Fruit fly (Drosophila melanogaster): ENCODE data around the gene CG17260.
A peak's percentile ranks its signal among the peaks of the same experiment; 100 is the strongest.

The CG17260 gene

dm6 chr2L:2987681-2988381 is 49.2 kb upstream of the CG17260 start, which contains the start of the genes Chd1 and Bem46 (continued):
- TF ChIP-seq CG14441 (GFP tag; IDR thresholded peaks at IDR 0.05) (peak; percentile 78), so (GFP tag; IDR thresholded peaks at IDR 0.05) (peak; percentile 78), CG3281 (GFP tag; optimal IDR thresholded peaks at IDR 0.05) (peak; percentile 81), CG7786 (GFP tag; optimal IDR thresholded peaks at IDR 0.05) (peak; percentile 76), Adf1 (GFP tag; IDR thresholded peaks at IDR 0.05) (peak; percentile 40; the same call in 1 of the 2 replicates), CG12155 (GFP tag; optimal IDR thresholded peaks at IDR 0.05) (peak; percentile 88), CG5953 (GFP tag; IDR thresholded peaks at IDR 0.05) (peak; percentile 7; the same call in 1 of the 2 replicates), CG10543 (GFP tag; optimal IDR thresholded peaks at IDR 0.05) (peak; percentile 90), CG6272 (GFP tag; IDR thresholded peaks at IDR 0.05) (peak; percentile 81), croc (GFP tag; conservative IDR thresholded peaks at IDR 0.05) (peak; percentile 61; the same call in 2 of the 3 replicates), Gsc (GFP tag; IDR thresholded peaks at IDR 0.05) (peak; percentile 48; the same call in 1 of the 2 replicates), Elba2 (GFP tag; optimal IDR thresholded peaks at IDR 0.05) (peak; percentile 1), Sin3A (optimal IDR thresholded peaks at IDR 0.05) (peak; percentile 59), pros (GFP tag; optimal IDR thresholded peaks at IDR 0.05) (peak; percentile 13), fd102C (GFP tag; optimal IDR thresholded peaks at IDR 0.05) (no peak), Abd-B (GFP tag; optimal IDR thresholded peaks at IDR 0.05) (peak; percentile 92), HLH54F (GFP tag; optimal IDR thresholded peaks at IDR 0.05) (peak; percentile 86), CG7745 (tag; optimal IDR thresholded peaks at IDR 0.05) (no peak), odd (GFP tag; optimal IDR thresholded peaks at IDR 0.05) (no peak), CG9797 (GFP tag; optimal IDR thresholded peaks at IDR 0.05) (peak; percentile 83), az2 (GFP tag; optimal IDR thresholded peaks at IDR 0.05) (peak; percentile 88), CG1602 (GFP tag; optimal IDR thresholded peaks at IDR 0.05) (peak; percentile 88), sna (GFP tag; IDR thresholded peaks at IDR 0.05; ENCODE audit: partially characterized antibody) (no peak), CG15269 (tag; optimal IDR thresholded peaks at IDR 0.05) (peak; percentile 87), CG9817 (tag; optimal IDR thresholded peaks at IDR 0.05) (peak; percentile 89), CG4282 (GFP tag; optimal IDR thresholded peaks at IDR 0.05) (no peak), gsb-n (tag; optimal IDR thresholded peaks at IDR 0.05) (no peak), CG4707 (GFP tag; optimal IDR thresholded peaks at IDR 0.05) (no peak), insv (GFP tag; optimal IDR thresholded peaks at IDR 0.05) (peak in 1 of 2 experiments; percentile 54), Sry-δ (GFP tag; optimal IDR thresholded peaks at IDR 0.05) (peak; percentile 54), HmgD (GFP tag; optimal IDR thresholded peaks at IDR 0.05) (no peak), CG32767 (GFP tag; IDR thresholded peaks at IDR 0.05) (peak; percentile 54; the same call in 1 of the 2 replicates), CG1529 (GFP tag; optimal IDR thresholded peaks at IDR 0.05) (no peak), jing (GFP tag; optimal IDR thresholded peaks at IDR 0.05) (no peak), onecut (GFP tag; IDR thresholded peaks at IDR 0.05) (peak; percentile 61), CG8478 (optimal IDR thresholded peaks at IDR 0.05) (no peak), kni (GFP tag; optimal IDR thresholded peaks at IDR 0.05) (no peak), CG10274 (GFP tag; optimal IDR thresholded peaks at IDR 0.05) (peak; percentile 48), CG3838 (GFP tag; optimal IDR thresholded peaks at IDR 0.05) (peak; percentile 67), CG17829 (tag; optimal IDR thresholded peaks at IDR 0.05) (peak; percentile 87), CG10147 (GFP tag; optimal IDR thresholded peaks at IDR 0.05) (peak; percentile 87), B-H1 (GFP tag; IDR thresholded peaks at IDR 0.05) (peak; percentile 77), NfI (GFP tag; optimal IDR thresholded peaks at IDR 0.05) (peak; percentile 85), Asciz (GFP tag; optimal IDR thresholded peaks at IDR 0.05) (no peak), pum (GFP tag; optimal IDR thresholded peaks at IDR 0.05) (peak; percentile 72), zf30C (GFP tag; optimal IDR thresholded peaks at IDR 0.05) (no peak), CG8089 (GFP tag; optimal IDR thresholded peaks at IDR 0.05) (peak; percentile 57), oc (tag; optimal IDR thresholded peaks at IDR 0.05) (peak; percentile 52), salm (tag; optimal IDR thresholded peaks at IDR 0.05) (peak; percentile 47), Eip74EF (GFP tag; optimal IDR thresholded peaks at IDR 0.05) (no peak)

Data from whole organism, embryonic.